Worm (Caenorhabditis elegans) whole organism, L4 larva: ENCODE data around the gene Y49F6B.14.
A peak's percentile ranks its signal among the peaks of the same experiment; 100 is the strongest.

Experiments used
- daf-19 ChIP-seq: fragments of 200-800 bp; sonication (Bioruptor generic); conservative IDR thresholded peaks from 2 replicates; pipeline ENCODE4 v1.3.6; 2022; ENCODE audit warnings: missing genetic modification characterization, missing compliant biosample characterization
- jun-1 ChIP-seq: fragments of 150-350 bp; optimal IDR thresholded peaks from 2 replicates; lab custom pipeline; 2014; ENCODE audit warnings: missing biosample characterization, missing genetic modification reagents, missing genetic modification characterization
- lir-3 ChIP-seq: sonication (generic microtip); optimal IDR thresholded peaks from 2 replicates; lab custom pipeline; 2016; ENCODE audit warnings: mild to moderate bottlenecking, missing genetic modification characterization, missing compliant biosample characterization
- unc-130 ChIP-seq: sonication (generic microtip); optimal IDR thresholded peaks from 2 replicates; lab custom pipeline; 2016; ENCODE audit warnings: missing genetic modification reagents, missing genetic modification characterization, missing compliant biosample characterization
- unc-62 ChIP-seq, 3 experiments: fragments of 150-350 bp in 1 of 3; sonication (generic microtip); optimal IDR thresholded peaks in 2 of 3; peaks in 1 of 3; 1 replicate in 1 of 3; 2 replicates in 2 of 3; lab custom pipeline; 2014 to 2017; ENCODE audit warnings: missing biosample characterization in 3 of 3, missing genetic modification characterization in 3 of 3, missing genetic modification reagents in 3 of 3, missing genotype in 1 of 3

DNA sequence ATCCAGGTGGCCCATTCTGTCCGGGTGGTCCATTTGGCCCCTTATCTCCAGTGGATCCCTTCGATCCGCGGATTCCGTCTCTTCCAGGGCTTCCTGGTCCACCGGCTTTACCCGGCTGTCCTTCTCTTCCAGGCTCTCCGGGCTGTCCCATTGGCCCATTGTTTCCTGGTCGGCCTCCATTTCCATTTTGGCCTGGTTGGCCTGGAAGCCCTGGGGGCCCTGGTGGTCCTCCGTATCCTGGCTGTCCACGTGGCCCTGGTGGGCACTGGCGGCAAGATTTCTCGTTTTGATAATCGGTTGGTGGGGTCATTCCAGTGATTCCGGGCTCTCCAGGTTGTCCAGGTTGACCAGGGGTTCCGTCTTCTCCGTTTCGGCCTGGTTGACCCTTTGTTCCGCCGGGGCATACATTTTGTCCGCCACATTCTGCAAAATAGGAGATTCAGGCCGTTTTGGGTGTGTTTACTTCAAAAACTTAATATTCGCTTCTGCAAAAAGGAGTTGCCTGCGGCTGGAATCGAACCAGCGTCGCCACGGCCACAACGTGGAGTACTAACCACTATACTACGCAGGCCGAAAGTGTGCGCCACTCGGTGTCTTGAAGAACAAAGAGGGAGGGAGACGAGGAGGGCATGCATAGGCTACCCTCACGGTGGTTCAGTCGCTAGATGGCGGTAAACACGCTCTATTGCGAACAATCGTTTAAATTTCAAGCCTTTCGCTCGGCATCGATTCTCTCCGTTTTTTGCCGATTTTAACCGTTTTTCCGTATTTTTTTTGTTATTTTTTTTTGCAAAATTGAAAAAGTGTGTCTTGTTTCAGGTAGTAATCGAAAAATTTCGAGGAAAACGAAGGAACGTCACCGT is 5.9 kb upstream of the Y49F6B.14 start, which contains the start of gene W09G10.9:
- TF ChIP-seq jun-1 (tag; lab: Kevin White, UChicago) (peak; percentile 30), unc-130 (GFP tag; lab: Kevin White, UChicago) (peak; percentile 32), lir-3 (tag; lab: Kevin White, UChicago) (no peak), unc-62 (GFP tag; optimal IDR thresholded peaks at IDR 0.05 in 1 of 2; lab: Kevin White, UChicago) (peak in 1 of 2 experiments; percentile 66), unc-62 (tag; optimal IDR thresholded peaks at IDR 0.05; lab: Kevin White, UChicago) (no peak), daf-19 (GFP tag; lab: Robert Waterston, UW) (peak; percentile 84)
